Worm (Caenorhabditis elegans) whole organism, late embryonic: Measurements from ENCODE around the gene Y48A6B.9.

Experiments
- T23F11.4 ChIP-seq: fragments of 200-800 bp; sonication (Bioruptor generic); optimal IDR thresholded peaks from 2 replicates; lab custom pipeline; 2018; ENCODE audit warnings: mild to moderate bottlenecking, missing genetic modification characterization, missing compliant biosample characterization
- ceh-9 ChIP-seq: sonication (generic microtip); optimal IDR thresholded peaks from 2 replicates; lab custom pipeline; 2016; ENCODE audit warnings: mild to moderate bottlenecking, missing genetic modification characterization, inconsistent platforms, missing compliant biosample characterization
- dve-1 ChIP-seq: sonication (generic microtip); optimal IDR thresholded peaks from 2 replicates; lab custom pipeline; 2017; ENCODE audit warnings: antibody characterized with exemption, mild to moderate bottlenecking, missing genetic modification characterization, missing compliant biosample characterization
- ets-4 ChIP-seq: sonication (generic microtip); optimal IDR thresholded peaks from 2 replicates; lab custom pipeline; 2016; ENCODE audit warnings: missing genetic modification characterization, missing compliant biosample characterization
- fkh-10 ChIP-seq: fragments of 150-350 bp; optimal IDR thresholded peaks from 2 replicates; lab custom pipeline; 2014; ENCODE audit warnings: missing biosample characterization, missing genetic modification reagents, missing genetic modification characterization
- nhr-11 ChIP-seq: fragments of 150-350 bp; optimal IDR thresholded peaks from 2 replicates; lab custom pipeline; 2014; ENCODE audit warnings: missing biosample characterization, missing genetic modification characterization
- ref-2 ChIP-seq: sonication (generic microtip); optimal IDR thresholded peaks from 2 replicates; lab custom pipeline; 2016; ENCODE audit warnings: missing genetic modification characterization, missing compliant biosample characterization
- unc-86 ChIP-seq: sonication (generic microtip); optimal IDR thresholded peaks from 2 replicates; lab custom pipeline; 2016; ENCODE audit warnings: missing genetic modification characterization, missing compliant biosample characterization

- TF ChIP-seq ets-4 (tag; lab: Kevin White, UChicago) = no peak
- no peak for TF ChIP-seq ref-2
- TF ChIP-seq fkh-10 (GFP tag; lab: Kevin White, UChicago) = no peak
- TF ChIP-seq unc-86 (tag; lab: Kevin White, UChicago) = no peak
- no peak for TF ChIP-seq T23F11.4 (GFP tag; lab: Kevin White, UChicago)
- TF ChIP-seq ceh-9 = no peak
- TF ChIP-seq nhr-11 (tag; lab: Kevin White, UChicago) = no peak
- no peak for TF ChIP-seq dve-1 (tag; lab: Kevin White, UChicago)
These were observed 6.3 kb downstream of the Y48A6B.9 start for ce11 chrIII:11039250-11039649.
